Worm (Caenorhabditis elegans) whole organism, L4 larva: ENCODE measurements around the gene T15B7.15.
A peak's percentile ranks its signal among the peaks of the same experiment; 100 is the strongest.

Experiments used
- F26F4.8 ChIP-seq: fragments of 200-800 bp; sonication (Bioruptor generic); conservative IDR thresholded peaks from 2 replicates; pipeline ENCODE4 v1.3.6; 2022; ENCODE audit warnings: missing genetic modification characterization, missing compliant biosample characterization
- F44E2.7 ChIP-seq: fragments of 200-800 bp; sonication (Bioruptor generic); IDR thresholded peaks from 2 replicates; pipeline ENCODE4 v2.1.2; 2022; ENCODE audit warnings: missing genetic modification characterization, missing compliant biosample characterization
- F49E8.2 ChIP-seq: sonication (generic microtip); optimal IDR thresholded peaks from 2 replicates; lab custom pipeline; 2016; ENCODE audit warnings: missing compliant biosample characterization, mild to moderate bottlenecking, missing genetic modification characterization, borderline replicate concordance
- T20F7.1 ChIP-seq: fragments of 200-800 bp; sonication (Bioruptor generic); optimal IDR thresholded peaks from 2 replicates; lab custom pipeline; 2018; ENCODE audit warnings: mild to moderate bottlenecking, missing genetic modification characterization, missing compliant biosample characterization
- T26A8.4 ChIP-seq: fragments of 200-800 bp; sonication (Bioruptor generic); IDR thresholded peaks from 2 replicates; pipeline ENCODE4 v1.3.6; 2022; ENCODE audit warnings: missing genetic modification characterization, missing compliant biosample characterization
- Y105C5A.15 ChIP-seq: fragments of 200-800 bp; sonication (Bioruptor generic); IDR thresholded peaks from 2 replicates; pipeline ENCODE4 v1.3.6; 2022; ENCODE audit warnings: missing genetic modification characterization, missing compliant biosample characterization
- Y48G9A.11 ChIP-seq: fragments of 200-800 bp; sonication (Bioruptor generic); IDR thresholded peaks from 2 replicates; pipeline ENCODE4 v1.3.6; 2022; ENCODE audit warnings: missing genetic modification reagents, missing genetic modification characterization, missing compliant biosample characterization
- Y5F2A.4 ChIP-seq: fragments of 200-800 bp; sonication (Bioruptor generic); optimal IDR thresholded peaks from 2 replicates; lab custom pipeline; 2018; ENCODE audit warnings: mild to moderate bottlenecking, missing genetic modification characterization, missing compliant biosample characterization
- aha-1 ChIP-seq: fragments of 150-350 bp; peaks from one replicate; lab custom pipeline; 2014; ENCODE audit warnings: missing biosample characterization, missing genetic modification characterization
- arid-1 ChIP-seq: fragments of 200-800 bp; sonication (Bioruptor generic); conservative IDR thresholded peaks from 2 replicates; pipeline ENCODE4 v1.3.6; 2022; ENCODE audit warnings: missing genetic modification reagents, missing genetic modification characterization, missing compliant biosample characterization
- ceh-28 ChIP-seq: fragments of 150-350 bp; optimal IDR thresholded peaks from 2 replicates; lab custom pipeline; 2014; ENCODE audit warnings: missing biosample characterization, missing genetic modification reagents, missing genetic modification characterization
- ceh-44 ChIP-seq: fragments of 200-800 bp; sonication (Bioruptor generic); IDR thresholded peaks from 2 replicates; pipeline ENCODE4 v1.3.6; 2022; ENCODE audit warnings: missing genetic modification reagents, missing genetic modification characterization, missing compliant biosample characterization
- ceh-62 ChIP-seq: sonication (generic microtip); optimal IDR thresholded peaks from 2 replicates; lab custom pipeline; 2017; ENCODE audit warnings: missing biosample characterization, missing genetic modification characterization
- ceh-82 ChIP-seq: sonication (generic microtip); optimal IDR thresholded peaks from 2 replicates; lab custom pipeline; 2017; ENCODE audit warnings: missing biosample characterization, missing genetic modification characterization
- ces-1 ChIP-seq: fragments of 150-350 bp; sonication (generic microtip); optimal IDR thresholded peaks from 4 replicates; lab custom pipeline; 2014; ENCODE audit warnings: missing biosample characterization, missing genetic modification reagents, missing genetic modification characterization
- cey-2 ChIP-seq: sonication (generic microtip); optimal IDR thresholded peaks from 3 replicates; lab custom pipeline; 2017; ENCODE audit warnings: missing genetic modification characterization, mild to moderate bottlenecking, missing compliant biosample characterization, antibody characterized with exemption, borderline replicate concordance; ENCODE audit not compliant: insufficient read depth
- daf-12 ChIP-seq: fragments of 150-350 bp; optimal IDR thresholded peaks from 2 replicates; lab custom pipeline; 2014; ENCODE audit warnings: missing biosample characterization, missing genetic modification reagents, missing genetic modification characterization
- daf-19 ChIP-seq: fragments of 200-800 bp; sonication (Bioruptor generic); conservative IDR thresholded peaks from 2 replicates; pipeline ENCODE4 v1.3.6; 2022; ENCODE audit warnings: missing genetic modification characterization, missing compliant biosample characterization
- dmd-8 ChIP-seq: fragments of 200-800 bp; sonication (Bioruptor generic); IDR thresholded peaks from 2 replicates; pipeline ENCODE4 v1.3.6; 2022; ENCODE audit warnings: missing genetic modification characterization, missing compliant biosample characterization
- dmd-9 ChIP-seq: fragments of 200-800 bp; sonication (Bioruptor generic); IDR thresholded peaks from 2 replicates; pipeline ENCODE4 v1.3.6; 2022; ENCODE audit warnings: missing genetic modification reagents, missing genetic modification characterization, missing compliant biosample characterization
- duxl-1 ChIP-seq: sonication (generic microtip); optimal IDR thresholded peaks from 2 replicates; lab custom pipeline; 2016; ENCODE audit warnings: mild to moderate bottlenecking, missing genetic modification characterization, moderate library complexity, missing compliant biosample characterization; ENCODE audit not compliant: poor library complexity
- egl-43 ChIP-seq: fragments of 200-800 bp; sonication (Bioruptor generic); IDR thresholded peaks from 2 replicates; pipeline ENCODE4 v1.3.6; 2022; ENCODE audit warnings: missing genetic modification reagents, missing genetic modification characterization, missing compliant biosample characterization
- gei-8 ChIP-seq: fragments of 200-800 bp; sonication (Bioruptor generic); optimal IDR thresholded peaks from 2 replicates; lab custom pipeline; 2018; ENCODE audit warnings: mild to moderate bottlenecking, missing genetic modification characterization, missing compliant biosample characterization
- hlh-11 ChIP-seq: fragments of 200-800 bp; sonication (Bioruptor generic); optimal IDR thresholded peaks from 2 replicates; lab custom pipeline; 2018; ENCODE audit warnings: mild to moderate bottlenecking, missing genetic modification characterization, missing compliant biosample characterization
- hlh-30 ChIP-seq: sonication (generic microtip); optimal IDR thresholded peaks from 2 replicates; lab custom pipeline; 2017; ENCODE audit warnings: antibody characterized with exemption, mild to moderate bottlenecking, missing genetic modification characterization, missing compliant biosample characterization; ENCODE audit not compliant: insufficient read depth
- jun-1 ChIP-seq: fragments of 150-350 bp; optimal IDR thresholded peaks from 2 replicates; lab custom pipeline; 2014; ENCODE audit warnings: missing biosample characterization, missing genetic modification reagents, missing genetic modification characterization
- lin-13 ChIP-seq: fragments of 150-350 bp; optimal IDR thresholded peaks from 2 replicates; lab custom pipeline; 2014; ENCODE audit warnings: missing biosample characterization, missing genetic modification reagents, missing genetic modification characterization
- lin-29 ChIP-seq: fragments of 200-800 bp; sonication (Bioruptor generic); IDR thresholded peaks from 2 replicates; pipeline ENCODE4 v1.3.6; 2022; ENCODE audit warnings: missing genetic modification reagents, missing genetic modification characterization, missing compliant biosample characterization
- lin-39 ChIP-seq: fragments of 150-350 bp; optimal IDR thresholded peaks from 2 replicates; lab custom pipeline; 2014; ENCODE audit warnings: missing biosample characterization, missing genetic modification reagents, missing genetic modification characterization
- lsy-2 ChIP-seq, 2 experiments: fragments of 150-350 bp in 1 of 2; sonication (generic microtip) in 1 of 2; optimal IDR thresholded peaks; 2 replicates each; lab custom pipeline; 2014 to 2017; ENCODE audit warnings: missing biosample characterization in 2 of 2, missing genetic modification characterization in 2 of 2
- madf-9 ChIP-seq: fragments of 200-800 bp; sonication (Bioruptor generic); conservative IDR thresholded peaks from 2 replicates; pipeline ENCODE4 v1.3.6; 2022; ENCODE audit warnings: missing genetic modification reagents, missing genetic modification characterization, missing compliant biosample characterization
- mdt-29 ChIP-seq: fragments of 200-800 bp; sonication (Bioruptor generic); IDR thresholded peaks from 2 replicates; pipeline ENCODE4 v1.3.6; 2022; ENCODE audit warnings: missing genetic modification reagents, missing genetic modification characterization, missing compliant biosample characterization
- mes-2 ChIP-seq: sonication (generic microtip); optimal IDR thresholded peaks from 2 replicates; lab custom pipeline; 2016; ENCODE audit warnings: missing genotype, mild to moderate bottlenecking, missing genetic modification characterization, missing compliant biosample characterization; ENCODE audit not compliant: poor library complexity, severe bottlenecking
- mxl-3 ChIP-seq: fragments of 200-800 bp; sonication (Bioruptor generic); optimal IDR thresholded peaks from 2 replicates; lab custom pipeline; 2018; ENCODE audit warnings: mild to moderate bottlenecking, missing genetic modification characterization, missing compliant biosample characterization
- nhr-11 ChIP-seq: fragments of 150-350 bp; optimal IDR thresholded peaks from 2 replicates; lab custom pipeline; 2014; ENCODE audit warnings: missing biosample characterization, missing genetic modification characterization
- nhr-25 ChIP-seq: sonication (generic microtip); optimal IDR thresholded peaks from 2 replicates; lab custom pipeline; 2017; ENCODE audit warnings: missing genetic modification characterization, mild to moderate bottlenecking, missing compliant biosample characterization, antibody characterized with exemption, moderate library complexity, borderline replicate concordance; ENCODE audit not compliant: insufficient read depth
- nhr-41 ChIP-seq: fragments of 200-800 bp; sonication (Bioruptor generic); IDR thresholded peaks from 2 replicates; pipeline ENCODE4 v1.3.6; 2022; ENCODE audit warnings: missing genetic modification reagents, missing genetic modification characterization, missing compliant biosample characterization
- pha-4 ChIP-seq, 2 experiments: fragments of 150-350 bp in 1 of 2; fragments of 200-800 bp in 1 of 2; sonication (Bioruptor generic) in 1 of 2; IDR thresholded peaks in 1 of 2; optimal IDR thresholded peaks in 1 of 2; 2 replicates each; pipeline versions ENCODE4 v1.3.6 to Lab custom; 2014 to 2022; ENCODE audit warnings: missing genetic modification characterization in 2 of 2, missing genetic modification reagents in 2 of 2, missing biosample characterization in 1 of 2, missing compliant biosample characterization in 1 of 2
- pqm-1 ChIP-seq: sonication (generic microtip); optimal IDR thresholded peaks from 2 replicates; lab custom pipeline; 2017; ENCODE audit warnings: missing biosample characterization, missing genetic modification characterization
- rbr-2 ChIP-seq: sonication (generic microtip); optimal IDR thresholded peaks from 2 replicates; lab custom pipeline; 2016; ENCODE audit warnings: missing genotype, missing genetic modification characterization, missing compliant biosample characterization
- sdz-12 ChIP-seq: fragments of 200-800 bp; sonication (Bioruptor generic); optimal IDR thresholded peaks from 2 replicates; lab custom pipeline; 2018; ENCODE audit warnings: mild to moderate bottlenecking, missing genetic modification characterization, missing compliant biosample characterization
- set-16 ChIP-seq: fragments of 200-800 bp; sonication (Bioruptor generic); IDR thresholded peaks from 2 replicates; pipeline ENCODE4 v1.3.6; 2022; ENCODE audit warnings: missing genetic modification reagents, missing genetic modification characterization, missing compliant biosample characterization
- snpc-1.2 ChIP-seq: fragments of 200-800 bp; sonication (Bioruptor generic); IDR thresholded peaks from 2 replicates; pipeline ENCODE4 v1.3.6; 2022; ENCODE audit warnings: missing genetic modification reagents, missing genetic modification characterization, missing compliant biosample characterization
- unc-39 ChIP-seq: sonication (generic microtip); optimal IDR thresholded peaks from 2 replicates; lab custom pipeline; 2017; ENCODE audit warnings: missing biosample characterization, missing genetic modification characterization
- unc-62 ChIP-seq, 3 experiments: fragments of 150-350 bp in 1 of 3; sonication (generic microtip); optimal IDR thresholded peaks in 2 of 3; peaks in 1 of 3; 1 replicate in 1 of 3; 2 replicates in 2 of 3; lab custom pipeline; 2014 to 2017; ENCODE audit warnings: missing biosample characterization in 3 of 3, missing genetic modification characterization in 3 of 3, missing genetic modification reagents in 3 of 3, missing genotype in 1 of 3
- zag-1 ChIP-seq: fragments of 150-350 bp; optimal IDR thresholded peaks from 2 replicates; lab custom pipeline; 2014; ENCODE audit warnings: missing biosample characterization, missing genetic modification characterization
- zfp-2 ChIP-seq: sonication (generic microtip); optimal IDR thresholded peaks from 2 replicates; lab custom pipeline; 2016; ENCODE audit warnings: mild to moderate bottlenecking, missing genetic modification characterization, missing compliant biosample characterization
- zip-11 ChIP-seq: fragments of 200-800 bp; sonication (Bioruptor generic); IDR thresholded peaks from 2 replicates; pipeline ENCODE4 v1.3.6; 2022; ENCODE audit warnings: missing genetic modification characterization, missing compliant biosample characterization
- zip-2 ChIP-seq: fragments of 150-350 bp; optimal IDR thresholded peaks from 2 replicates; lab custom pipeline; 2014; ENCODE audit warnings: missing biosample characterization, missing genetic modification characterization
- ztf-11 ChIP-seq: fragments of 150-350 bp; optimal IDR thresholded peaks from 2 replicates; lab custom pipeline; 2014; ENCODE audit warnings: missing biosample characterization, missing genetic modification characterization

The T15B7.15 gene

DNA sequence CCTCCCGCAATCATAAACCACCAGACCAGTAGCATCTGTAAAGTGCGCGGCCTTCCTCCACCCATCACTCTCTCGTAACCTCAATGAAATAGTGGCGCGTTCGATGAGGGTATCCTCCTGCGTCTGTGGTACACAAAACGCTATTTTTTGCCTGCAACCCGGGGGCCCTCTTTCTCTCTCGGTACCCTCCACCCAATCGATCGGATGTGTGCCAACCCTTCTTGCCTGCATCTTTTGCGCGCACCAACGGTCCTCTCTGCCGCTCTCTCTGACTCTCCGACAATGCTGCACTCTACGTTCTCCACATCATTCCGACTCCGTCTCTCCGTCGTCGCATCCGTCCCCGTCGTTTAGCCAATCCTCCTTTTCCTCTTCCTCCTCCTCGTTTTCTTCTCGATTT, 41.0 kb upstream of the T15B7.15 start (continued):
- TF ChIP-seq sdz-12 (no peak), duxl-1 (tag; lab: Kevin White, UChicago) (no peak), mdt-29 (GFP tag; lab: Robert Waterston, UW) (no peak), ceh-28 (peak; percentile 84), jun-1 (tag; lab: Kevin White, UChicago) (no peak), unc-62 (GFP tag; optimal IDR thresholded peaks at IDR 0.05 in 1 of 2; lab: Kevin White, UChicago) (peak in 1 of 2 experiments; percentile 100), unc-62 (tag; optimal IDR thresholded peaks at IDR 0.05; lab: Kevin White, UChicago) (no peak), Y48G9A.11 (no peak), nhr-25 (peak; percentile 78), F26F4.8 (GFP tag; lab: Robert Waterston, UW) (no peak), hlh-30 (tag; lab: Kevin White, UChicago) (peak; percentile 52), rbr-2 (tag; lab: Kevin White, UChicago) (peak; percentile 89), lin-39 (no peak), zag-1 (tag; lab: Kevin White, UChicago) (peak; percentile 8), hlh-11 (peak; percentile 79), egl-43 (GFP tag; lab: Robert Waterston, UW) (peak; percentile 89), mxl-3 (peak; percentile 77), cey-2 (no peak), T20F7.1 (GFP tag; lab: Kevin White, UChicago) (no peak), madf-9 (0 out of 2 replicates have a peak, but pooled peaks have one; percentile 3), T26A8.4 (peak; percentile 38; the same call in 1 of the 2 replicates), lin-29 (GFP tag; lab: Robert Waterston, UW) (no peak), daf-19 (GFP tag; lab: Robert Waterston, UW) (no peak), arid-1 (no peak), pqm-1 (no peak), Y105C5A.15 (GFP tag; lab: Robert Waterston, UW) (no peak), dmd-9 (GFP tag; lab: Robert Waterston, UW) (no peak), F44E2.7 (no peak), ceh-62 (tag; lab: Kevin White, UChicago) (no peak), ceh-82 (tag; lab: Kevin White, UChicago) (no peak), gei-8 (GFP tag; lab: Kevin White, UChicago) (no peak), zip-11 (GFP tag; lab: Robert Waterston, UW) (no peak), pha-4 (GFP tag; IDR thresholded peaks at IDR 0.05; lab: Robert Waterston, UW) (no peak; the same call in 1 of the 2 replicates), pha-4 (tag; optimal IDR thresholded peaks at IDR 0.05; lab: Kevin White, UChicago) (no peak), F49E8.2 (tag; lab: Kevin White, UChicago) (no peak), ces-1 (GFP tag; lab: Kevin White, UChicago) (no peak), lin-13 (GFP tag; lab: Kevin White, UChicago) (no peak), daf-12 (no peak), set-16 (GFP tag; lab: Robert Waterston, UW) (peak; percentile 93), zip-2 (tag; lab: Kevin White, UChicago) (no peak), dmd-8 (GFP tag; lab: Robert Waterston, UW) (no peak), ceh-44 (no peak), Y5F2A.4 (GFP tag; lab: Kevin White, UChicago) (no peak), nhr-11 (tag; lab: Kevin White, UChicago) (peak; percentile 44), unc-39 (no peak), lsy-2 (tag; optimal IDR thresholded peaks at IDR 0.05; lab: Kevin White, UChicago) (peak; percentile 34 to 63), mes-2 (tag; lab: Kevin White, UChicago) (peak; percentile 60), zfp-2 (tag; lab: Kevin White, UChicago) (no peak), aha-1 (peak; percentile 98), snpc-1.2 (GFP tag; lab: Robert Waterston, UW) (no peak), ztf-11 (tag; lab: Kevin White, UChicago) (no peak), nhr-41 (GFP tag; lab: Robert Waterston, UW) (no peak)
